Worm (Caenorhabditis elegans) whole organism, young adult: ENCODE measurements around the gene sma-4.

Source experiments
- B0019.2 ChIP-seq: fragments of 200-800 bp; sonication (Bioruptor generic); conservative IDR thresholded peaks from 2 replicates; pipeline ENCODE4 v1.3.6; 2022; ENCODE audit warnings: missing genetic modification reagents, missing genetic modification characterization, missing compliant biosample characterization
- B0336.3 ChIP-seq: fragments of 200-800 bp; sonication (Bioruptor generic); IDR thresholded peaks from 2 replicates; pipeline ENCODE4 v1.3.6; 2022; ENCODE audit warnings: missing genetic modification characterization, missing compliant biosample characterization
- F10E7.11 ChIP-seq: sonication (generic microtip); optimal IDR thresholded peaks from 2 replicates; lab custom pipeline; 2017; ENCODE audit warnings: mild to moderate bottlenecking, missing genetic modification characterization, moderate library complexity, missing compliant biosample characterization
- F22D6.2 ChIP-seq: sonication (generic microtip); optimal IDR thresholded peaks from 2 replicates; lab custom pipeline; 2016; ENCODE audit warnings: mild to moderate bottlenecking, missing genetic modification characterization, missing compliant biosample characterization
- F23B12.7 ChIP-seq: sonication (generic microtip); optimal IDR thresholded peaks from 2 replicates; lab custom pipeline; 2017; ENCODE audit warnings: missing genetic modification characterization, mild to moderate bottlenecking, missing compliant biosample characterization, antibody characterized with exemption, moderate library complexity; ENCODE audit not compliant: insufficient read depth
- F33H1.4 ChIP-seq: fragments of 200-800 bp; sonication (Bioruptor generic); IDR thresholded peaks from 2 replicates; pipeline ENCODE4 v1.3.6; 2022; ENCODE audit warnings: missing genetic modification reagents, missing genetic modification characterization, missing compliant biosample characterization
- F39B2.1 ChIP-seq: fragments of 200-800 bp; sonication (Bioruptor generic); IDR thresholded peaks from 2 replicates; pipeline ENCODE4 v1.3.6; 2022; ENCODE audit warnings: missing genetic modification reagents, missing genetic modification characterization, missing compliant biosample characterization
- F49E8.2 ChIP-seq: sonication (generic microtip); optimal IDR thresholded peaks from 3 replicates; lab custom pipeline; 2017; ENCODE audit warnings: missing genetic modification characterization, mild to moderate bottlenecking, missing compliant biosample characterization, antibody characterized with exemption, moderate library complexity; ENCODE audit not compliant: insufficient read depth
- F57A8.1 ChIP-seq: fragments of 200-800 bp; sonication (Bioruptor generic); optimal IDR thresholded peaks from 2 replicates; lab custom pipeline; 2018; ENCODE audit warnings: mild to moderate bottlenecking, missing genetic modification characterization, moderate library complexity, missing compliant biosample characterization
- F57C9.4 ChIP-seq: sonication (generic microtip); optimal IDR thresholded peaks from 2 replicates; lab custom pipeline; 2017; ENCODE audit warnings: mild to moderate bottlenecking, missing genetic modification characterization, missing compliant biosample characterization
- Y67H2A.10 ChIP-seq: fragments of 200-800 bp; sonication (Bioruptor generic); conservative IDR thresholded peaks from 2 replicates; pipeline ENCODE4 v1.3.6; 2022; ENCODE audit warnings: missing genetic modification reagents, missing genetic modification characterization, missing compliant biosample characterization
- ZK185.1 ChIP-seq: sonication (generic microtip); optimal IDR thresholded peaks from 2 replicates; lab custom pipeline; 2016; ENCODE audit warnings: mild to moderate bottlenecking, missing genetic modification characterization, missing compliant biosample characterization; ENCODE audit not compliant: poor library complexity, severe bottlenecking
- aptf-3 ChIP-seq: fragments of 200-800 bp; sonication (Bioruptor generic); IDR thresholded peaks from 2 replicates; pipeline ENCODE4 v1.3.6; 2022; ENCODE audit warnings: missing genetic modification characterization, missing compliant biosample characterization
- ccch-3 ChIP-seq: fragments of 200-800 bp; sonication (Bioruptor generic); optimal IDR thresholded peaks from 2 replicates; lab custom pipeline; 2018; ENCODE audit warnings: mild to moderate bottlenecking, missing genetic modification characterization, missing compliant biosample characterization
- cebp-1 ChIP-seq, 2 experiments: fragments of 200-800 bp in 1 of 2; sonication (Bioruptor generic) in 1 of 2; sonication (generic microtip) in 1 of 2; IDR thresholded peaks in 1 of 2; optimal IDR thresholded peaks in 1 of 2; 2 replicates each; pipeline versions ENCODE4 v1.3.6 to Lab custom; 2017 to 2022; ENCODE audit warnings: missing compliant biosample characterization in 2 of 2, missing genetic modification characterization in 2 of 2, mild to moderate bottlenecking in 1 of 2, missing genetic modification reagents in 1 of 2, moderate library complexity in 1 of 2
- cebp-2 ChIP-seq: fragments of 200-800 bp; sonication (Bioruptor generic); IDR thresholded peaks from 2 replicates; pipeline ENCODE4 v1.3.6; 2022; ENCODE audit warnings: missing genetic modification characterization, missing compliant biosample characterization
- ceh-100 ChIP-seq: fragments of 200-800 bp; sonication (Bioruptor generic); IDR thresholded peaks from 2 replicates; pipeline ENCODE4 v1.3.6; 2022; ENCODE audit warnings: missing genetic modification reagents, missing genetic modification characterization, missing compliant biosample characterization
- ceh-58 ChIP-seq: fragments of 200-800 bp; sonication (Bioruptor generic); IDR thresholded peaks from 2 replicates; pipeline ENCODE4 v1.3.6; 2022; ENCODE audit warnings: missing genetic modification characterization, missing compliant biosample characterization
- chd-7 ChIP-seq: sonication (generic microtip); optimal IDR thresholded peaks from 2 replicates; lab custom pipeline; 2016; ENCODE audit warnings: mild to moderate bottlenecking, missing genetic modification characterization, moderate library complexity, missing compliant biosample characterization
- dox-1 ChIP-seq: fragments of 200-800 bp; sonication (Bioruptor generic); IDR thresholded peaks from 2 replicates; pipeline ENCODE4 v1.3.6; 2022; ENCODE audit warnings: missing genetic modification reagents, missing genetic modification characterization, missing compliant biosample characterization
- dpff-1 ChIP-seq: sonication (generic microtip); optimal IDR thresholded peaks from 2 replicates; lab custom pipeline; 2017; ENCODE audit warnings: mild to moderate bottlenecking, missing genetic modification characterization, missing compliant biosample characterization
- dpl-1 ChIP-seq: fragments of 150-350 bp; optimal IDR thresholded peaks from 2 replicates; lab custom pipeline; 2014; ENCODE audit warnings: missing biosample characterization, missing genetic modification reagents, missing genetic modification characterization
- egl-18 ChIP-seq: fragments of 200-800 bp; sonication (Bioruptor generic); IDR thresholded peaks from 2 replicates; pipeline ENCODE4 v1.3.6; 2022; ENCODE audit warnings: missing genetic modification reagents, missing genetic modification characterization, missing compliant biosample characterization
- egrh-3 ChIP-seq: fragments of 200-800 bp; sonication (Bioruptor generic); IDR thresholded peaks from 2 replicates; pipeline ENCODE4 v1.3.6; 2022; ENCODE audit warnings: missing genetic modification reagents, missing genetic modification characterization, missing compliant biosample characterization
- ekl-4 ChIP-seq: fragments of 200-800 bp; sonication (Bioruptor generic); IDR thresholded peaks from 2 replicates; pipeline ENCODE4 v1.3.6; 2022; ENCODE audit warnings: missing genetic modification reagents, missing genetic modification characterization, missing compliant biosample characterization
- hmg-1.2 ChIP-seq: fragments of 200-800 bp; sonication (Bioruptor generic); IDR thresholded peaks from 2 replicates; pipeline ENCODE4 v1.3.6; 2022; ENCODE audit warnings: missing genetic modification reagents, missing genetic modification characterization, missing compliant biosample characterization
- lag-1 ChIP-seq: fragments of 200-800 bp; sonication (Bioruptor generic); IDR thresholded peaks from 2 replicates; pipeline ENCODE4 v1.3.6; 2022; ENCODE audit warnings: missing genetic modification reagents, missing genetic modification characterization, missing compliant biosample characterization
- lin-40 ChIP-seq: sonication (generic microtip); optimal IDR thresholded peaks from 2 replicates; lab custom pipeline; 2016; ENCODE audit warnings: missing genetic modification characterization, mild to moderate bottlenecking, missing compliant biosample characterization, missing genotype, missing genetic modification reagents
- lir-1 ChIP-seq: fragments of 200-800 bp; sonication (Bioruptor generic); conservative IDR thresholded peaks from 2 replicates; pipeline ENCODE4 v1.3.6; 2022; ENCODE audit warnings: missing genetic modification reagents, missing genetic modification characterization, missing compliant biosample characterization
- madf-3 ChIP-seq: fragments of 200-800 bp; sonication (Bioruptor generic); IDR thresholded peaks from 2 replicates; pipeline ENCODE4 v1.3.6; 2022; ENCODE audit warnings: missing genetic modification reagents, missing genetic modification characterization, missing compliant biosample characterization
- mcd-1 ChIP-seq: fragments of 200-800 bp; sonication (Bioruptor generic); IDR thresholded peaks from 2 replicates; pipeline ENCODE4 v1.3.6; 2022; ENCODE audit warnings: missing genetic modification reagents, missing genetic modification characterization, missing compliant biosample characterization
- mes-4 ChIP-seq: sonication (generic microtip); optimal IDR thresholded peaks from 2 replicates; lab custom pipeline; 2016; ENCODE audit warnings: missing genotype, missing genetic modification characterization, missing compliant biosample characterization
- nfya-2 ChIP-seq: fragments of 200-800 bp; sonication (Bioruptor generic); IDR thresholded peaks from 2 replicates; pipeline ENCODE4 v1.3.6; 2022; ENCODE audit warnings: missing genetic modification reagents, missing genetic modification characterization, missing compliant biosample characterization
- nfyb-1 ChIP-seq: fragments of 200-800 bp; sonication (Bioruptor generic); IDR thresholded peaks from 2 replicates; pipeline ENCODE4 v1.3.6; 2022; ENCODE audit warnings: missing genetic modification reagents, missing genetic modification characterization, missing compliant biosample characterization
- nhr-179 ChIP-seq: sonication (generic microtip); optimal IDR thresholded peaks from 2 replicates; lab custom pipeline; 2016; ENCODE audit warnings: mild to moderate bottlenecking, missing genetic modification characterization, missing compliant biosample characterization
- pha-4 ChIP-seq: fragments of 150-350 bp; sonication (generic microtip); optimal IDR thresholded peaks from 2 replicates; lab custom pipeline; 2014; ENCODE audit warnings: missing biosample characterization, missing genetic modification reagents, missing genetic modification characterization
- repo-1 ChIP-seq: sonication (generic microtip); optimal IDR thresholded peaks from 2 replicates; lab custom pipeline; 2017; ENCODE audit warnings: mild to moderate bottlenecking, missing genetic modification characterization, missing compliant biosample characterization
- snpc-1.1 ChIP-seq: sonication (generic microtip); optimal IDR thresholded peaks from 2 replicates; lab custom pipeline; 2017; ENCODE audit warnings: missing genetic modification characterization, mild to moderate bottlenecking, missing compliant biosample characterization, antibody characterized with exemption, moderate library complexity, missing genotype, missing genetic modification reagents; ENCODE audit not compliant: insufficient read depth
- snpc-1.3 ChIP-seq: sonication (generic microtip); optimal IDR thresholded peaks from 2 replicates; lab custom pipeline; 2017; ENCODE audit warnings: missing genetic modification characterization, mild to moderate bottlenecking, missing compliant biosample characterization, antibody characterized with exemption, moderate library complexity, missing genotype, missing genetic modification reagents; ENCODE audit not compliant: insufficient read depth
- snpc-3.4 ChIP-seq: sonication (generic microtip); optimal IDR thresholded peaks from 2 replicates; lab custom pipeline; 2017; ENCODE audit warnings: missing genetic modification characterization, mild to moderate bottlenecking, missing compliant biosample characterization, antibody characterized with exemption, moderate library complexity, missing genotype, missing genetic modification reagents
- tbx-9 ChIP-seq: sonication (generic microtip); optimal IDR thresholded peaks from 2 replicates; lab custom pipeline; 2016; ENCODE audit warnings: borderline replicate concordance, missing genetic modification characterization, inconsistent platforms, missing compliant biosample characterization
- tlf-1 ChIP-seq: fragments of 200-800 bp; sonication (Bioruptor generic); optimal IDR thresholded peaks from 2 replicates; lab custom pipeline; 2018; ENCODE audit warnings: mild to moderate bottlenecking, missing genetic modification characterization, missing compliant biosample characterization
- unc-62 ChIP-seq: fragments of 150-350 bp; optimal IDR thresholded peaks from 2 replicates; lab custom pipeline; 2014; ENCODE audit warnings: missing biosample characterization, missing genetic modification reagents, missing genetic modification characterization
- zfh-2 ChIP-seq: fragments of 200-800 bp; sonication (Bioruptor generic); conservative IDR thresholded peaks from 2 replicates; pipeline ENCODE4 v1.3.6; 2022; ENCODE audit warnings: missing genetic modification reagents, missing genetic modification characterization, missing compliant biosample characterization
- ztf-18 ChIP-seq: sonication (generic microtip); optimal IDR thresholded peaks from 2 replicates; lab custom pipeline; 2016; ENCODE audit warnings: missing genotype, mild to moderate bottlenecking, missing genetic modification characterization, missing compliant biosample characterization
- ztf-25 ChIP-seq: fragments of 200-800 bp; sonication (Bioruptor generic); IDR thresholded peaks from 2 replicates; pipeline ENCODE4 v1.3.6; 2022; ENCODE audit warnings: missing genetic modification reagents, missing genetic modification characterization, missing compliant biosample characterization
- ztf-26 ChIP-seq: sonication (generic microtip); optimal IDR thresholded peaks from 2 replicates; lab custom pipeline; 2017; ENCODE audit warnings: missing genetic modification characterization, missing compliant biosample characterization
- ztf-3 ChIP-seq: fragments of 200-800 bp; sonication (Bioruptor generic); optimal IDR thresholded peaks from 2 replicates; lab custom pipeline; 2018; ENCODE audit warnings: mild to moderate bottlenecking, missing genetic modification characterization, missing compliant biosample characterization

Gene sma-4

DNA sequence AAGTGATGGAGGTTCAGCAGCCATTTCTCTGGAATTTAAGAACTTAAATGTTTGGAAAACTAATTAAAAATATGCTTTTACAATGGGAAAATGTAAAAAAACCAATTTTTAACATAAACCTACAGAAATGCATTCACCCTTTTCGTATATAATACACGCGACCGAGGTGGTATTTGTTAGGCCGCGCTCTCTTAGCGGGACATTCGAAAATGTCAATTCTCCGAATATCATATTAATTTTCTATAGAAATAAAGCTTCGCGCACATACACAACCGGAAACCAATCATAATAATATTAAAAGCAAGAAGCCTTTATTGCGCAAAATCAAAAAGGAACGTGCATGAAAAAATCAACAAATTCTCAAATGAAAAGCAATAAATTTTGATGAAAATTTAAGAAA is 37.2 kb downstream of the sma-4 start, which contains the start of gene ddx-23:
Gene ddx-23, minus strand, starts transcription at position 30 of the 400 bp plus-strand sequence.
- TF ChIP-seq ceh-58 (GFP tag; lab: Robert Waterston, UW) = no peak
- no peak for TF ChIP-seq lag-1 (GFP tag; lab: Robert Waterston, UW)
- peak; percentile 8 for TF ChIP-seq dpl-1 (GFP tag; lab: Kevin White, UChicago)
- no peak for TF ChIP-seq nfya-2 (GFP tag; lab: Robert Waterston, UW)
- no peak for TF ChIP-seq madf-3 (GFP tag; lab: Robert Waterston, UW)
- peak; percentile 9 for TF ChIP-seq lin-40
- no peak for TF ChIP-seq zfh-2 (GFP tag; lab: Robert Waterston, UW)
- TF ChIP-seq F23B12.7 (tag; lab: Kevin White, UChicago) = no peak
- no peak for TF ChIP-seq egl-18 (GFP tag; lab: Robert Waterston, UW)
- peak; percentile 43; the same call in 1 of the 2 replicates for TF ChIP-seq F33H1.4 (GFP tag; lab: Robert Waterston, UW)
- TF ChIP-seq snpc-1.1 = no peak
- TF ChIP-seq cebp-1 (GFP tag; IDR thresholded peaks at IDR 0.05; lab: Robert Waterston, UW) = no peak
- peak; percentile 39 for TF ChIP-seq cebp-1 (tag; optimal IDR thresholded peaks at IDR 0.05; lab: Kevin White, UChicago)
- 0 out of 2 replicates have a peak, but pooled peaks have one; percentile 51 for TF ChIP-seq aptf-3 (GFP tag; lab: Robert Waterston, UW)
- no peak for TF ChIP-seq tlf-1 (GFP tag; lab: Kevin White, UChicago)
- peak; percentile 69 for TF ChIP-seq snpc-3.4
- TF ChIP-seq F49E8.2 = peak; percentile 30
- TF ChIP-seq ccch-3 (GFP tag; lab: Kevin White, UChicago) = no peak
- TF ChIP-seq repo-1 (tag; lab: Kevin White, UChicago) = peak; percentile 62
- no peak for TF ChIP-seq snpc-1.3 (tag; lab: Kevin White, UChicago)
- TF ChIP-seq mcd-1 (GFP tag; lab: Robert Waterston, UW) = no peak
- no peak for TF ChIP-seq F57C9.4
- TF ChIP-seq hmg-1.2 = no peak
- TF ChIP-seq ztf-26 = no peak
- TF ChIP-seq mes-4 (tag; lab: Kevin White, UChicago) = no peak
- no peak for TF ChIP-seq ztf-3 (GFP tag; lab: Kevin White, UChicago)
- TF ChIP-seq ceh-100 (GFP tag; lab: Robert Waterston, UW) = no peak
- TF ChIP-seq Y67H2A.10 = no peak
- peak; percentile 15 for TF ChIP-seq ztf-18 (tag; lab: Kevin White, UChicago)
- no peak for TF ChIP-seq unc-62 (GFP tag; lab: Kevin White, UChicago)
- no peak for TF ChIP-seq F22D6.2 (tag; lab: Kevin White, UChicago)
- no peak for TF ChIP-seq lir-1 (GFP tag; lab: Robert Waterston, UW)
- TF ChIP-seq nhr-179 = no peak
- no peak for TF ChIP-seq F57A8.1 (GFP tag; lab: Kevin White, UChicago)
- TF ChIP-seq B0336.3 = peak; percentile 40; the same call in 1 of the 2 replicates
- peak; percentile 58 for TF ChIP-seq F10E7.11 (tag; lab: Kevin White, UChicago)
- peak; percentile 68; the same call in 1 of the 2 replicates for TF ChIP-seq F39B2.1 (GFP tag; lab: Robert Waterston, UW)
- TF ChIP-seq B0019.2 (GFP tag; lab: Robert Waterston, UW) = no peak
- TF ChIP-seq egrh-3 (GFP tag; lab: Robert Waterston, UW) = no peak
- TF ChIP-seq ekl-4 (GFP tag; lab: Robert Waterston, UW) = no peak
- TF ChIP-seq nfyb-1 (GFP tag; lab: Robert Waterston, UW) = 0 out of 2 replicates have a peak, but pooled peaks have one; percentile 58
- no peak for TF ChIP-seq cebp-2 (GFP tag; lab: Robert Waterston, UW)
- no peak for TF ChIP-seq dox-1 (GFP tag; lab: Robert Waterston, UW)
- TF ChIP-seq ztf-25 (GFP tag; lab: Robert Waterston, UW) = no peak
- no peak for TF ChIP-seq dpff-1 (tag; lab: Kevin White, UChicago)
- TF ChIP-seq pha-4 (tag; lab: Kevin White, UChicago) = no peak
- no peak for TF ChIP-seq chd-7 (tag; lab: Kevin White, UChicago)
- TF ChIP-seq tbx-9 (tag; lab: Kevin White, UChicago) = no peak
- peak; percentile 57 for TF ChIP-seq ZK185.1 (tag; lab: Kevin White, UChicago)
